Fruit fly (Drosophila melanogaster): ENCODE measurements around the gene CG33296.

- TF ChIP-seq CTCF (optimal IDR thresholded peaks at IDR 0.05) (no peak), CG8478 (optimal IDR thresholded peaks at IDR 0.05) (no peak)
Measured at dm6 chr2L:7692583-7693080, 23.8 kb downstream of the CG33296 start, which contains the start of the genes CG7025 and CG43235.
